Worm (Caenorhabditis elegans): ENCODE data around the gene act-4.

act-4 gene

DNA sequence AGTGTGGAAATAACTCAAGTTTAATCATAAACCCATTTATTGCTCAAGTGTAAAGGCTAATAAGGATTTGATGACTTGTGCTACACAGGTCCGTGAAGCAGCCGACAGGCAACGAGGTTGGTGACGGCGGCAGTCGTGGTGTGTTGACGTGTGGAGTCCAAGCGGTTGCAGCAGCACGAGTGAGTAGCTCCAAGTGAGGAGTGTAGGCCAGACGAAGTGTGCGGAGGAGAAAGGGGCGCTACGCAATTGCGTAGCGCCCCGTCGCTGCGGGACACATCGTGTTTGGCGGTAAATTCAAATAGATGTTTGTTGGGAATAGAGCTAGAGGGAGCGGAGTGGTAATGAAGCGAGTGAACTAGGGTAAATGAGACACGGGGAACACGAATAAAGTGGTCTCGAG lies 43.9 kb downstream of the act-4 start:
- TF ChIP-seq rnt-1 (tag; optimal IDR thresholded peaks at IDR 0.05) = peak; percentile 35

DNA sequence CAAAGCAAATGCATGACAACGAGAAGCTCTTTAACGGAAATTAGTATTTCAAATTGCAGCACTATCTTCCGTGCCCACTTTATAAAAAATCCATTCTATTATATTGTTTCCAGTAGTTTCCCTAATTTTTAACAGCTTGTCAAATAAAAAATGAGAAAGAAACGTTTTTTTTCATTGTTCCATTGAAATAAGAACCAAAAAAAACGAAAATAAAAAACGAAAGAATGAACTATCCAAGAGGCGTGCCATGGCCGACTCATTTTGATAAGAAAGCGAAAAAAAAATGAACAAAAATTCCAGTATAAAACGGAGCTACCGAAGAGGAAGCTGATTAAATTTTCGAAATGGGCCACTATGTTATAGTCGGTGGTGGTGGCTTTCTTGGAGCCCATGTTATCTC lies 44.5 kb downstream of the act-4 start, which contains the start of gene hsd-2:
hsd-2 (plus strand) TSS at position 301 of the 400 bp plus-strand sequence.
- no peak for TF ChIP-seq elt-3 (tag; optimal IDR thresholded peaks at IDR 0.05)
- TF ChIP-seq efl-1 (optimal IDR thresholded peaks at IDR 0.05) = no peak
- TF ChIP-seq efl-1 (GFP tag; optimal IDR thresholded peaks at IDR 0.05 in 1 of 2) = peak in 1 of 2 experiments; percentile 56

ce11 chrX:5006972-5007371 lies 46.6 kb downstream of the act-4 start:
- TF ChIP-seq egl-13 (tag; optimal IDR thresholded peaks at IDR 0.05) (no peak), elt-2 (tag; optimal IDR thresholded peaks at IDR 0.05) (peak; percentile 56), aha-1 (tag; optimal IDR thresholded peaks at IDR 0.05) (no peak)

DNA sequence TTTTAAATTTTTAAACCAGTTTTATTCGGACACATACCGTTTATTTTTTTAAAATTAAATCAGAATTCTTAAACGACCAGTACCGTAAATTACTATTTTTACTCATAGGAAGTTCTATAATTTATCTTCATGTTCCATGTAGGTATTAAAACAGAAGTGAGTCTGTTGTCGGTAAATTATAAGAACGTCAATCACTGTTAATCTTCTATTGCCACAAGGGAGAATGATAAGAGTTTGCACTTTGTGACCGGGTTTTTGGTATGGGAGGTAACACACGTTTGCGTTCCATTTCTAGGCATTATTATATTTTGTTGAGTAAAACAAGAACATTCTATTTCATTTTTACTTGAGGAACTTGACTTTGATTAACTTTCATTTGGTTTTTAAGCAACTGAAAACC lies 48.6 kb downstream of the act-4 start, which contains the start of gene hsd-3:
hsd-3 (plus strand) TSS at position 301 of the 400 bp plus-strand sequence.
- TF ChIP-seq elt-2 (tag; optimal IDR thresholded peaks at IDR 0.05) (no peak), snu-23 (GFP tag; optimal IDR thresholded peaks at IDR 0.05) (no peak), efl-1 (optimal IDR thresholded peaks at IDR 0.05) (no peak), efl-1 (GFP tag; optimal IDR thresholded peaks at IDR 0.05 in 1 of 2) (no peak), pag-3 (tag; optimal IDR thresholded peaks at IDR 0.05; ENCODE audit: borderline replicate concordance, insufficient read depth) (no peak), sup-37 (GFP tag; optimal IDR thresholded peaks at IDR 0.05) (no peak), lin-15B (tag; optimal IDR thresholded peaks at IDR 0.05) (no peak), nhr-28 (tag; optimal IDR thresholded peaks at IDR 0.05) (no peak), ceh-90 (tag; optimal IDR thresholded peaks at IDR 0.05) (no peak), nhr-19 (GFP tag; conservative IDR thresholded peaks at IDR 0.05) (no peak), mab-9 (GFP tag; IDR thresholded peaks at IDR 0.05) (no peak), zip-4 (GFP tag; optimal IDR thresholded peaks at IDR 0.05) (no peak), nhr-237 (tag; optimal IDR thresholded peaks at IDR 0.05) (no peak), snpc-4 (tag; optimal IDR thresholded peaks at IDR 0.05) (no peak), nhr-47 (tag; optimal IDR thresholded peaks at IDR 0.05) (no peak), dpl-1 (GFP tag; optimal IDR thresholded peaks at IDR 0.05) (no peak)

ce11 chrX:5013826-5014225 lies 53.4 kb downstream of the act-4 start, which contains the start of gene ZC449.7:
ZC449.7 (plus strand) TSS chrX:5014074.
- TF ChIP-seq fkh-8 (tag; optimal IDR thresholded peaks at IDR 0.05) = no peak
- TF ChIP-seq zip-4 (GFP tag; optimal IDR thresholded peaks at IDR 0.05) = no peak
- TF ChIP-seq elt-2 (tag; optimal IDR thresholded peaks at IDR 0.05) = peak; percentile 39

Data from whole organism, L1 larva.